Worm (Caenorhabditis elegans) whole organism, mixed stage, embryonic: Measurements from ENCODE around the gene T01G1.4.

Experiments
- M03D4.4 ChIP-seq: sonication (generic microtip); optimal IDR thresholded peaks from 2 replicates; lab custom pipeline; 2017; ENCODE audit warnings: mild to moderate bottlenecking, missing genetic modification characterization, missing compliant biosample characterization
- bed-3 ChIP-seq: fragments of 200-800 bp; sonication (Bioruptor generic); optimal IDR thresholded peaks from 3 replicates; lab custom pipeline; 2018; ENCODE audit warnings: mild to moderate bottlenecking, missing genetic modification characterization, moderate library complexity, missing compliant biosample characterization
- blmp-1 ChIP-seq: fragments of 150-350 bp; optimal IDR thresholded peaks from 2 replicates; lab custom pipeline; 2014; ENCODE audit warnings: missing biosample characterization, missing genetic modification characterization
- ceh-39 ChIP-seq: fragments of 150-350 bp; optimal IDR thresholded peaks from 2 replicates; lab custom pipeline; 2014; ENCODE audit warnings: missing biosample characterization, missing genetic modification characterization
- ceh-43 ChIP-seq: fragments of 200-800 bp; sonication (Bioruptor generic); optimal IDR thresholded peaks from 2 replicates; lab custom pipeline; 2018; ENCODE audit warnings: mild to moderate bottlenecking, missing genetic modification characterization, moderate library complexity, missing compliant biosample characterization
- ceh-83 ChIP-seq: fragments of 200-800 bp; sonication (Bioruptor generic); optimal IDR thresholded peaks from 2 replicates; lab custom pipeline; 2018; ENCODE audit warnings: mild to moderate bottlenecking, missing genetic modification characterization, missing compliant biosample characterization
- ces-1 ChIP-seq: fragments of 150-350 bp; optimal IDR thresholded peaks from 2 replicates; lab custom pipeline; 2014; ENCODE audit warnings: missing biosample characterization, missing genetic modification reagents, missing genetic modification characterization
- cnd-1 ChIP-seq: fragments of 200-800 bp; sonication (Bioruptor generic); optimal IDR thresholded peaks from 2 replicates; lab custom pipeline; 2018; ENCODE audit warnings: mild to moderate bottlenecking, missing genetic modification characterization, missing compliant biosample characterization
- drap-1 ChIP-seq: fragments of 200-800 bp; sonication (Bioruptor generic); optimal IDR thresholded peaks from 3 replicates; lab custom pipeline; 2018; ENCODE audit warnings: mild to moderate bottlenecking, missing genetic modification characterization, missing compliant biosample characterization
- elt-1 ChIP-seq: sonication (generic microtip); optimal IDR thresholded peaks from 2 replicates; lab custom pipeline; 2017; ENCODE audit warnings: missing genetic modification characterization, mild to moderate bottlenecking, missing compliant biosample characterization, antibody characterized with exemption, moderate library complexity, borderline replicate concordance; ENCODE audit not compliant: insufficient read depth
- elt-3 ChIP-seq: fragments of 150-350 bp; optimal IDR thresholded peaks from 2 replicates; lab custom pipeline; 2014; ENCODE audit warnings: missing biosample characterization, missing genetic modification characterization
- flh-1 ChIP-seq: fragments of 200-800 bp; sonication (Bioruptor generic); optimal IDR thresholded peaks from 2 replicates; lab custom pipeline; 2018; ENCODE audit warnings: mild to moderate bottlenecking, missing genetic modification characterization, moderate library complexity, missing compliant biosample characterization
- ham-2 ChIP-seq: fragments of 200-800 bp; sonication (Bioruptor generic); optimal IDR thresholded peaks from 2 replicates; lab custom pipeline; 2018; ENCODE audit warnings: mild to moderate bottlenecking, missing genetic modification characterization, missing compliant biosample characterization
- hlh-1 ChIP-seq: fragments of 150-350 bp; optimal IDR thresholded peaks from 2 replicates; lab custom pipeline; 2014; ENCODE audit warnings: missing biosample characterization, missing genetic modification reagents, missing genetic modification characterization
- lin-13 ChIP-seq: fragments of 150-350 bp; optimal IDR thresholded peaks from 2 replicates; lab custom pipeline; 2014; ENCODE audit warnings: missing biosample characterization, missing genetic modification characterization
- lsy-2 ChIP-seq: fragments of 150-350 bp; optimal IDR thresholded peaks from 2 replicates; lab custom pipeline; 2014; ENCODE audit warnings: missing biosample characterization, missing genetic modification characterization
- mab-5 ChIP-seq: fragments of 150-350 bp; optimal IDR thresholded peaks from 2 replicates; lab custom pipeline; 2014; ENCODE audit warnings: missing biosample characterization, missing genetic modification characterization
- nhr-12 ChIP-seq: fragments of 150-350 bp; optimal IDR thresholded peaks from 2 replicates; lab custom pipeline; 2014; ENCODE audit warnings: missing biosample characterization, missing genetic modification characterization
- nhr-2 ChIP-seq: fragments of 150-350 bp; optimal IDR thresholded peaks from 2 replicates; lab custom pipeline; 2014; ENCODE audit warnings: missing biosample characterization, missing genetic modification characterization
- nhr-237 ChIP-seq: fragments of 150-350 bp; optimal IDR thresholded peaks from 2 replicates; lab custom pipeline; 2014; ENCODE audit warnings: missing biosample characterization, missing genetic modification characterization
- nhr-28 ChIP-seq: fragments of 150-350 bp; optimal IDR thresholded peaks from 2 replicates; lab custom pipeline; 2014; ENCODE audit warnings: missing biosample characterization, missing genetic modification characterization
- nhr-76 ChIP-seq: sonication (generic microtip); optimal IDR thresholded peaks from 2 replicates; lab custom pipeline; 2017; ENCODE audit warnings: missing biosample characterization, missing genetic modification characterization
- pha-4 ChIP-seq: fragments of 150-350 bp; optimal IDR thresholded peaks from 2 replicates; lab custom pipeline; 2018; ENCODE audit warnings: missing biosample characterization, missing genetic modification reagents, missing genetic modification characterization
- sem-2 ChIP-seq: fragments of 200-800 bp; sonication (Bioruptor generic); optimal IDR thresholded peaks from 2 replicates; lab custom pipeline; 2018; ENCODE audit warnings: mild to moderate bottlenecking, missing genetic modification characterization, missing compliant biosample characterization
- sptf-1 ChIP-seq: sonication (generic microtip); optimal IDR thresholded peaks from 2 replicates; lab custom pipeline; 2017; ENCODE audit warnings: mild to moderate bottlenecking, missing genetic modification characterization, moderate library complexity, missing compliant biosample characterization
- tbx-8 ChIP-seq: fragments of 200-800 bp; sonication (Bioruptor generic); optimal IDR thresholded peaks from 2 replicates; lab custom pipeline; 2018; ENCODE audit warnings: mild to moderate bottlenecking, missing genetic modification characterization, moderate library complexity, missing compliant biosample characterization
- unc-39 ChIP-seq: fragments of 150-350 bp; optimal IDR thresholded peaks from 2 replicates; lab custom pipeline; 2014; ENCODE audit warnings: missing biosample characterization, missing genetic modification characterization
- zip-8 ChIP-seq: fragments of 150-350 bp; optimal IDR thresholded peaks from 2 replicates; lab custom pipeline; 2014; ENCODE audit warnings: missing biosample characterization, missing genetic modification characterization
- ztf-11 ChIP-seq: fragments of 150-350 bp; optimal IDR thresholded peaks from 2 replicates; lab custom pipeline; 2014; ENCODE audit warnings: missing biosample characterization, missing genetic modification characterization

Gene T01G1.4

DNA sequence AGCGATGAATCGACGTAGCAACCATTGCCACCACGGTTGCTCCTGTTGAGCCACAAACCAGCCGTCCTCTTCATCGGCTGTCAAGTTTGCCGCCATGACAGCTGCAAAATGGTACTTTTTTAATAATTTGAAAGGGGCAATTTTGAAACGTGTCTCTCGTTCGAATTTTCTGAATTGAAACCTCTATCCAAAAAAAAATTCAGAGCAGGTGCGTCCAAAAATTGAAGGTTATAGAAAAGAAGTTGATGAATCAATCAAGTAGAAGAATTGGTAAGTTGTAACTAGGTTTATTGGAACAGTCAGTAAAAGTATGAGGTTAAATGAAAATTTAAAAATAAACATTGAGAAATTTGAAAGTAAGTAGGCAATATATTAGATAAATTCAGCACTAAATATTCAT, at the start of gene T01G1.4:
Gene T01G1.4, minus strand, starts transcription at position 101 of the 400 bp plus-strand sequence.
- TF ChIP-seq M03D4.4 (no peak), pha-4 (tag; lab: Kevin White, UChicago) (no peak), ceh-43 (no peak), nhr-28 (tag; lab: Kevin White, UChicago) (no peak), ham-2 (GFP tag; lab: Kevin White, UChicago) (no peak), nhr-76 (tag; lab: Kevin White, UChicago) (no peak), nhr-12 (no peak), zip-8 (tag; lab: Kevin White, UChicago) (no peak), lin-13 (tag; lab: Kevin White, UChicago) (no peak), nhr-237 (tag; lab: Kevin White, UChicago) (no peak), flh-1 (GFP tag; lab: Kevin White, UChicago) (no peak), sptf-1 (tag; lab: Kevin White, UChicago) (no peak)

DNA sequence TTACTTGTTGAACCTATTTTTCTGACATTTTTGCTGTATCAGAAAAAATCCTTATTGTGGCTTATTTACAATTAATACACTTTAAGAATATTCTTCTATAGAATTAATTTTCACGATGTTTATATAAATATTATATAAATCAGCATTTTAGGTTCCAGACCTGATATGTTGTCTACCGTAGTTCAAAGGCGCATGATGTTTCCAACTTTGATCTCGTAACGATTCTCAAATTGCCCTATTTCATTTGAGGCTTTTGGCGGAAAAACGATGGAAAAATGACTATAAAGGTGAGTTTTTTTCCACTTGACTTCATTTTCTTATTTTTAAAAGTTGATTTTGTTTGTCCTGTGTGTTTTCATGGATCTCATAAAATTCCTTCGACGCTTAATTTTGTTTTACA, 48.8 kb upstream of the T01G1.4 start, which contains the start of gene gfat-2:
Gene gfat-2, plus strand, starts transcription at position 145 of the 400 bp plus-strand sequence.
- no peak for TF ChIP-seq drap-1 (GFP tag; lab: Kevin White, UChicago)

DNA sequence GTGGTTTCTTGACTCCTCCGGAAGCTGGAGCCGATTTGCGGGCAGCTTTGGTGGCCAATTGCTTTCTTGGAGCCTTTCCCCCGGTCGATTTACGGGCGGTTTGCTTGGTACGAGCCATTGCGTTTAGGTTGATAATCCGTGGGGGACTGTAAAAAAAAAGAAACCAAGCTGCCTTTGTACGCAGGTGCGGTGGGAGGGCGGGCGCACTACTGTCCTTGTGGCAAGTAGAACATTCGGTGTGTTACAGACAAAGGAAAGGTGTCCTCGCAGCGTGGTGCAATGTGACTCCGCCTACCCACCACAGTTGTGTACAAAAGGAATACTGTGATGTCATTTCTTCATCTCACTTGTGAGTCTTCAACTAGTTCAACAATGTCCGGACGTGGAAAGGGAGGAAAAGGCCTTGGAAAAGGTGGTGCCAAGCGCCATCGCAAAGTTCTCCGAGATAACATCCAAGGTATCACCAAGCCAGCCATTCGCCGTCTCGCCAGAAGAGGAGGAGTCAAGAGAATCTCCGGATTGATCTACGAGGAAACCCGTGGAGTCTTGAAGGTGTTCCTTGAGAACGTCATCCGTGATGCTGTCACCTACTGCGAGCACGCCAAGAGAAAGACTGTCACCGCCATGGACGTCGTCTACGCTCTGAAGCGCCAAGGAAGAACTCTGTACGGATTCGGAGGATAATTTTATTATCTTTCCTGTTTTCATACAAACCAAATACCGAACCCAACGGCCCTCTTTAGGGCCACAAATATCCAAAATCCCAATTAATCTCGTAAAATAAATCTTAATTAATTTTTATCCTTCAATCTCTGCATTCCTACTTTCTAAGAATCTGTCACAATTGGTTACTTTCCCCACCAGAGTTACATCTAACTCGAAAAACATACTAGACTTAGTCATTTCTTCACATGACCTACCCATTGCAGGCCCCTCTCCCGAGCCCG, 45.7 kb upstream of the T01G1.4 start, which contains the start of the genes his-63 and his-64:
Gene his-63, minus strand, starts transcription at position 118 of the 947 bp plus-strand sequence.
Gene his-64, plus strand, starts transcription at position 373 of the 947 bp plus-strand sequence.
- peak; percentile 12 for TF ChIP-seq tbx-8 (GFP tag; lab: Kevin White, UChicago)
- peak; percentile 52 for TF ChIP-seq cnd-1
- peak; percentile 42 for TF ChIP-seq sem-2 (GFP tag; lab: Kevin White, UChicago)
- TF ChIP-seq lin-13 (tag; lab: Kevin White, UChicago), result peak; percentile 31
- TF ChIP-seq M03D4.4, result peak; percentile 3

- TF ChIP-seq ces-1 (GFP tag; lab: Kevin White, UChicago), result no peak
- TF ChIP-seq M03D4.4, result no peak
- TF ChIP-seq sem-2 (GFP tag; lab: Kevin White, UChicago), result no peak
- no peak for TF ChIP-seq tbx-8 (GFP tag; lab: Kevin White, UChicago)
- no peak for TF ChIP-seq nhr-28 (tag; lab: Kevin White, UChicago)
- TF ChIP-seq cnd-1, result no peak
- TF ChIP-seq bed-3 (GFP tag; lab: Kevin White, UChicago), result no peak
- TF ChIP-seq unc-39 (tag; lab: Kevin White, UChicago), result no peak
- TF ChIP-seq blmp-1 (tag; lab: Kevin White, UChicago), result no peak
- no peak for TF ChIP-seq lin-13 (tag; lab: Kevin White, UChicago)
- TF ChIP-seq nhr-2 (tag; lab: Kevin White, UChicago), result no peak
- no peak for TF ChIP-seq ztf-11 (tag; lab: Kevin White, UChicago)
- TF ChIP-seq flh-1 (GFP tag; lab: Kevin White, UChicago), result no peak
- no peak for TF ChIP-seq mab-5 (tag; lab: Kevin White, UChicago)
- TF ChIP-seq hlh-1 (tag; lab: Kevin White, UChicago), result no peak
- no peak for TF ChIP-seq ceh-39 (tag; lab: Kevin White, UChicago)
- TF ChIP-seq ceh-83, result no peak
- TF ChIP-seq lsy-2 (tag; lab: Kevin White, UChicago), result no peak
Observed at ce11 chrIV:11403288-11403991, 42.1 kb upstream of the T01G1.4 start, which contains the start of the genes memi-3 and cyp-31A2. Gene memi-3, minus strand, starts transcription at chrIV:11403338. Gene cyp-31A2, plus strand, starts transcription at chrIV:11403961.

DNA sequence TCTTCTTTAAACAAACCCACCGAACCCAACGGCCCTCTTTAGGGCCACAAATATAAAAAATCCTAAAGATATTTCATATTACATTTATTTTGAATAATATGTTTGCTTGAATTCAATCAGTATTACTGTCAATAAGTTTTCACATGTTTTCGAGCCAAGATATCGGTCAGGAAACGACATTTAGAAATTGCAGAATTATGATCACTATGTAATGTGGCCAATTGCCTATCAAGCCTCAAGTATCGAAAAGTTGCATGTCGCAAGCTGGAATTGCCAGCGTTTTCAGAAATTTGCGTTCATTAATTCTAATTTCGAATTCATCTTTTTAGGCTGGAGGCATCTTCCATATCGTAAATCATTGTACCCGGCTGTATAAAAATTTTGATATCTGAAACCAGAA, 40.2 kb upstream of the T01G1.4 start:
- TF ChIP-seq flh-1 (GFP tag; lab: Kevin White, UChicago), result no peak
- no peak for TF ChIP-seq sem-2 (GFP tag; lab: Kevin White, UChicago)
- no peak for TF ChIP-seq nhr-28 (tag; lab: Kevin White, UChicago)
- TF ChIP-seq sptf-1 (tag; lab: Kevin White, UChicago), result no peak
- TF ChIP-seq elt-1 (tag; lab: Kevin White, UChicago), result no peak
- TF ChIP-seq elt-3 (tag; lab: Kevin White, UChicago), result no peak
- no peak for TF ChIP-seq nhr-12
- TF ChIP-seq unc-39 (tag; lab: Kevin White, UChicago), result no peak
